Fruit fly (Drosophila melanogaster) whole organism, wandering third instar larva: ENCODE measurements around the gene CG7300.
A peak's percentile ranks its signal among the peaks of the same experiment; 100 is the strongest.

Experiments used
- Abd-B ChIP-seq: fragments of >200 bp; optimal IDR thresholded peaks from 2 replicates; lab custom pipeline; 2017; ENCODE audit warnings: missing biosample characterization, missing genetic modification characterization
- CG32264 ChIP-seq: fragments of 200-800 bp; sonication (Bioruptor generic); optimal IDR thresholded peaks from 2 replicates; lab custom pipeline; 2016; ENCODE audit warnings: missing biosample characterization, missing genetic modification characterization
- CG9705 ChIP-seq: fragments of 200-800 bp; sonication (Bioruptor generic); optimal IDR thresholded peaks from 2 replicates; lab custom pipeline; 2018; ENCODE audit warnings: missing biosample characterization, mild to moderate bottlenecking, missing genetic modification characterization
- Dfd ChIP-seq: fragments of >200 bp; optimal IDR thresholded peaks from 2 replicates; lab custom pipeline; 2017; ENCODE audit warnings: missing biosample characterization, missing genetic modification characterization
- Dif ChIP-seq: fragments of 200-275, 200-300 bp; sonication (Bioruptor generic); optimal IDR thresholded peaks from 2 replicates; lab custom pipeline; 2018; ENCODE audit warnings: missing biosample characterization, missing genetic modification characterization; ENCODE audit not compliant: partially characterized antibody
- GATAd ChIP-seq: sonication (Bioruptor generic); optimal IDR thresholded peaks from 2 replicates; lab custom pipeline; 2016; ENCODE audit warnings: missing biosample characterization, missing genetic modification characterization
- HLH106 ChIP-seq: fragments of 200-800 bp; optimal IDR thresholded peaks from 3 replicates; lab custom pipeline; 2019; ENCODE audit warnings: missing biosample characterization, mild to moderate bottlenecking, missing genetic modification characterization, moderate library complexity
- Hnf4 ChIP-seq: fragments of 200-800 bp; sonication (Bioruptor generic); optimal IDR thresholded peaks from 2 replicates; lab custom pipeline; 2016; ENCODE audit warnings: missing biosample characterization, mild to moderate bottlenecking, missing genetic modification characterization
- Hr78 ChIP-seq: fragments of >200 bp; optimal IDR thresholded peaks from 2 replicates; lab custom pipeline; 2017; ENCODE audit warnings: missing biosample characterization, missing genetic modification characterization
- Jra ChIP-seq: sonication (Bioruptor generic); optimal IDR thresholded peaks from 2 replicates; lab custom pipeline; 2016; ENCODE audit warnings: missing biosample characterization, missing genetic modification characterization
- Myc ChIP-seq: fragments of >200 bp; optimal IDR thresholded peaks from 2 replicates; lab custom pipeline; 2017
- N ChIP-seq: fragments of >200 bp; optimal IDR thresholded peaks from 2 replicates; lab custom pipeline; 2018; ENCODE audit warnings: missing biosample characterization, missing external identifiers, missing genetic modification characterization
- OdsH ChIP-seq: fragments of 200-800 bp; sonication (Bioruptor generic); optimal IDR thresholded peaks from 2 replicates; lab custom pipeline; 2016; ENCODE audit warnings: missing biosample characterization, mild to moderate bottlenecking, missing genetic modification characterization
- Rel ChIP-seq, 2 experiments: fragments of 200-800 bp; sonication (Bioruptor generic) in 1 of 2; optimal IDR thresholded peaks; 2 replicates in 1 of 2; 3 replicates in 1 of 2; lab custom pipeline; 2016 to 2019; ENCODE audit warnings: mild to moderate bottlenecking in 2 of 2, missing biosample characterization in 2 of 2, missing genetic modification characterization in 2 of 2, moderate library complexity in 1 of 2
- Sp1 ChIP-seq: fragments of 200-800 bp; sonication (Bioruptor generic); optimal IDR thresholded peaks from 3 replicates; lab custom pipeline; 2019; ENCODE audit warnings: missing biosample characterization, mild to moderate bottlenecking, missing genetic modification characterization, moderate library complexity
- Vsx2 ChIP-seq: fragments of 200-300, 225-300 bp; sonication (Bioruptor generic); optimal IDR thresholded peaks from 2 replicates; lab custom pipeline; 2018; ENCODE audit warnings: missing biosample characterization, missing genetic modification characterization; ENCODE audit not compliant: partially characterized antibody
- br ChIP-seq: fragments of 200-800 bp; sonication (Bioruptor generic); optimal IDR thresholded peaks from 2 replicates; lab custom pipeline; 2016; ENCODE audit warnings: missing biosample characterization, missing genetic modification characterization
- brk ChIP-seq: fragments of 200-800 bp; sonication (Bioruptor generic); optimal IDR thresholded peaks from 2 replicates; lab custom pipeline; 2016; ENCODE audit warnings: missing biosample characterization, mild to moderate bottlenecking, missing genetic modification characterization
- dl ChIP-seq, 2 experiments: fragments of 175-275, 200-275 bp in 1 of 2; fragments of 200-275 bp in 1 of 2; sonication (Bioruptor generic); optimal IDR thresholded peaks; lab custom pipeline; 2018; ENCODE audit warnings: mild to moderate bottlenecking in 2 of 2, missing biosample characterization in 2 of 2, missing genetic modification characterization in 2 of 2, moderate library complexity in 2 of 2; ENCODE audit not compliant: partially characterized antibody in 2 of 2, insufficient read depth in 1 of 2
- dmrt93B ChIP-seq: fragments of 200-800 bp; sonication (Bioruptor generic); optimal IDR thresholded peaks from 2 replicates; lab custom pipeline; 2018; ENCODE audit warnings: missing biosample characterization, mild to moderate bottlenecking, missing genetic modification characterization
- dsf ChIP-seq: sonication (Bioruptor generic); optimal IDR thresholded peaks from 2 replicates; lab custom pipeline; 2016; ENCODE audit warnings: missing biosample characterization, missing genetic modification characterization, borderline replicate concordance
- ey ChIP-seq: fragments of 200-800 bp; sonication (Bioruptor generic); optimal IDR thresholded peaks from 2 replicates; lab custom pipeline; 2016; ENCODE audit warnings: missing biosample characterization, missing genetic modification characterization
- foxo ChIP-seq, 2 experiments: fragments of 200-800 bp; sonication (Bioruptor generic); optimal IDR thresholded peaks; 2 replicates in 1 of 2; 3 replicates in 1 of 2; lab custom pipeline; 2016 to 2017; ENCODE audit warnings: missing biosample characterization in 2 of 2, missing genetic modification characterization in 2 of 2
- fru ChIP-seq: fragments of 200-800 bp; sonication (Bioruptor generic); optimal IDR thresholded peaks from 3 replicates; lab custom pipeline; 2016; ENCODE audit warnings: missing biosample characterization, mild to moderate bottlenecking, missing genetic modification characterization
- h ChIP-seq: fragments of 200-800 bp; sonication (Bioruptor generic); optimal IDR thresholded peaks from 3 replicates; lab custom pipeline; 2016; ENCODE audit warnings: missing biosample characterization, mild to moderate bottlenecking, missing genetic modification characterization
- lola ChIP-seq: fragments of >200 bp; optimal IDR thresholded peaks from 2 replicates; lab custom pipeline; 2017; ENCODE audit warnings: missing biosample characterization, missing genetic modification characterization
- pan ChIP-seq: fragments of >200 bp; optimal IDR thresholded peaks from 2 replicates; lab custom pipeline; 2017
- psq ChIP-seq: fragments of 200-800 bp; sonication (Bioruptor generic); optimal IDR thresholded peaks from 3 replicates; lab custom pipeline; 2017; ENCODE audit warnings: missing biosample characterization, mild to moderate bottlenecking, missing genetic modification characterization, moderate library complexity
- rgr ChIP-seq: fragments of 200-800 bp; sonication (Bioruptor generic); optimal IDR thresholded peaks from 3 replicates; lab custom pipeline; 2016; ENCODE audit warnings: missing biosample characterization, mild to moderate bottlenecking, missing genetic modification characterization
- sage ChIP-seq: fragments of 200-800 bp; sonication (Bioruptor generic); optimal IDR thresholded peaks from 2 replicates; lab custom pipeline; 2016; ENCODE audit warnings: missing biosample characterization, mild to moderate bottlenecking, missing genetic modification characterization
- sv ChIP-seq: fragments of 200-800 bp; sonication (Bioruptor generic); optimal IDR thresholded peaks from 3 replicates; lab custom pipeline; 2016; ENCODE audit warnings: missing biosample characterization, missing genetic modification characterization
- tai ChIP-seq: sonication (Bioruptor generic); optimal IDR thresholded peaks from 2 replicates; lab custom pipeline; 2016; ENCODE audit warnings: missing biosample characterization, missing genetic modification characterization
- usp ChIP-seq: fragments of >200 bp; optimal IDR thresholded peaks from 2 replicates; lab custom pipeline; 2017; ENCODE audit warnings: missing biosample characterization, missing genetic modification characterization
- woc ChIP-seq: sonication (Bioruptor generic); optimal IDR thresholded peaks from 2 replicates; lab custom pipeline; 2016; ENCODE audit warnings: missing biosample characterization, mild to moderate bottlenecking, missing genetic modification characterization

CG7300 gene

dm6 chr2L:10681602-10682001, 16.2 kb downstream of the CG7300 start, which contains the start of gene CG17107:
Gene CG17107, plus strand, starts transcription at chr2L:10681902.
- TF ChIP-seq h (GFP tag; lab: Kevin White, UChicago) (no peak), sv (GFP tag; lab: Kevin White, UChicago) (no peak), CG32264 (GFP tag; lab: Kevin White, UChicago) (no peak), br (GFP tag; lab: Kevin White, UChicago) (no peak), usp (no peak), Sp1 (GFP tag; lab: Kevin White, UChicago) (no peak), Dif (GFP tag; lab: Kevin White, UChicago) (no peak), dl (GFP tag; optimal IDR thresholded peaks at IDR 0.05; lab: Kevin White, UChicago; ENCODE audit: insufficient read depth in 1 of 2, partially characterized antibody in 2 of 2) (no peak), Vsx2 (GFP tag; lab: Kevin White, UChicago) (no peak), Hr78 (no peak), foxo (GFP tag; optimal IDR thresholded peaks at IDR 0.05; lab: Kevin White, UChicago) (no peak), Jra (GFP tag; lab: Kevin White, UChicago) (no peak), lola (GFP tag; lab: Kevin White, UChicago) (no peak), woc (GFP tag; lab: Kevin White, UChicago) (no peak), psq (GFP tag; lab: Kevin White, UChicago) (no peak)

dm6 chr2L:10680584-10681080, 17.2 kb downstream of the CG7300 start, which contains the start of gene CG17105:
Gene CG17105, plus strand, starts transcription at chr2L:10681030.
- TF ChIP-seq sage (GFP tag; lab: Kevin White, UChicago) (no peak), Myc (lab: Kevin White, UChicago) (no peak), foxo (GFP tag; optimal IDR thresholded peaks at IDR 0.05; lab: Kevin White, UChicago) (no peak), CG32264 (GFP tag; lab: Kevin White, UChicago) (no peak), Jra (GFP tag; lab: Kevin White, UChicago) (no peak), brk (GFP tag; lab: Kevin White, UChicago) (no peak), dl (GFP tag; optimal IDR thresholded peaks at IDR 0.05; lab: Kevin White, UChicago; ENCODE audit: insufficient read depth in 1 of 2, partially characterized antibody in 2 of 2) (no peak), dsf (no peak), pan (lab: Kevin White, UChicago) (no peak), N (no peak), psq (GFP tag; lab: Kevin White, UChicago) (no peak), Dfd (GFP tag; lab: Kevin White, UChicago) (no peak), HLH106 (tag; lab: Kevin White, UChicago) (no peak), dmrt93B (GFP tag; lab: Kevin White, UChicago) (no peak), Hnf4 (GFP tag; lab: Kevin White, UChicago) (no peak), GATAd (GFP tag; lab: Kevin White, UChicago) (no peak), tai (GFP tag; lab: Kevin White, UChicago) (no peak), Vsx2 (GFP tag; lab: Kevin White, UChicago) (no peak)

DNA sequence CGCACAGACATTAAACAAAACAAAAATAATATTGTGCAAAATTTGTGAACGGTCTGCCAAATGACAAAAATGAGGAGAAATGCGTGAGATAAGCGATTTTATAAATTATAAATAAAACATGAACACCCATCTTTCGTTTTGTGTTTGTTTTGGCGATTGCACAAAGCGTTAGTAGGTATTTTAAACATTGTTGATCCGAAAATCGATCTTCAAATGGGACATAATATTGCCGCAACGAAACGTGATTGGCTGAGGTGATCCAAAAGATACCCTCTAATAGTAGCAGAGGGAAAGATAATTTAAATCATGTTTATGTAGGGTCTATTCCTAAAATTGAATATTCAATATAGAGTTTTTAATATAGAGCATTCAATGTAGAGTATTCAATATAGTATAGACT, 18.3 kb downstream of the CG7300 start:
- TF ChIP-seq h (GFP tag; lab: Kevin White, UChicago) (peak; percentile 2), ey (GFP tag; lab: Kevin White, UChicago) (peak; percentile 18), sage (GFP tag; lab: Kevin White, UChicago) (no peak)

DNA sequence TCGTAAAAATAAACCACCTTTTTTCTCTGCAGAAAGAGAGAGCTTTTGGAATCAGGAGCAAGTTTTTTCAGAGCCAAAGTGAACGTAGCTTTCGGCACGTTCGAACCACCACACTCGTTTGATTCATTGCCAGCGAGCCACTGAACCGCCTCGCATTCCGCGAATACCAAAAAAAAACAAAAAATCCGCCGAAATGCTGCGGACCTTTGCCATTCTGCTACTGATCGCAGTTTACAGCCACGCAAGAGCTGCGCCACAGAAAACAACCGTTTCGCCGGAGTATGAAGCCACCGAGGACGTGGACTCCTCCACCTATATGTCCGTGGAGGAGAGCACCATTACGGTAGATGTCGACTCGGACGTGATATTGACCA, 20.1 kb downstream of the CG7300 start:
- TF ChIP-seq pan (lab: Kevin White, UChicago) (no peak), fru (peak; percentile 13), Myc (lab: Kevin White, UChicago) (no peak), dmrt93B (GFP tag; lab: Kevin White, UChicago) (no peak)
- TF ChIP-seq, all 38 proteins: peak for 1

- peak; percentile 32 for TF ChIP-seq tai (GFP tag; lab: Kevin White, UChicago)
- no peak for TF ChIP-seq dl (GFP tag; optimal IDR thresholded peaks at IDR 0.05; lab: Kevin White, UChicago; ENCODE audit: insufficient read depth in 1 of 2, partially characterized antibody in 2 of 2)
- TF ChIP-seq Sp1 (GFP tag; lab: Kevin White, UChicago), result peak; percentile 46
- TF ChIP-seq h (GFP tag; lab: Kevin White, UChicago), result peak; percentile 63
- TF ChIP-seq CG9705, result no peak
- no peak for TF ChIP-seq Dfd (GFP tag; lab: Kevin White, UChicago)
- peak; percentile 48 for TF ChIP-seq OdsH (GFP tag; lab: Kevin White, UChicago)
- peak; percentile 29 for TF ChIP-seq Hnf4 (GFP tag; lab: Kevin White, UChicago)
- TF ChIP-seq Abd-B (GFP tag; lab: Kevin White, UChicago), result no peak
- TF ChIP-seq Hr78, result no peak
- peak; percentile 55 for TF ChIP-seq woc (GFP tag; lab: Kevin White, UChicago)
- TF ChIP-seq dsf, result no peak
- peak; percentile 44 for TF ChIP-seq ey (GFP tag; lab: Kevin White, UChicago)
- peak; percentile 58 for TF ChIP-seq rgr (GFP tag; lab: Kevin White, UChicago)
- no peak for TF ChIP-seq brk (GFP tag; lab: Kevin White, UChicago)
- TF ChIP-seq fru, result peak; percentile 75
- peak; percentile 33 for TF ChIP-seq br (GFP tag; lab: Kevin White, UChicago)
- TF ChIP-seq HLH106 (tag; lab: Kevin White, UChicago), result peak; percentile 54
- TF ChIP-seq foxo (GFP tag; optimal IDR thresholded peaks at IDR 0.05; lab: Kevin White, UChicago), result peak in 1 of 2 experiments; percentile 60
- no peak for TF ChIP-seq Rel (GFP tag; optimal IDR thresholded peaks at IDR 0.05; lab: Kevin White, UChicago)
- TF ChIP-seq Rel (tag; optimal IDR thresholded peaks at IDR 0.05; lab: Kevin White, UChicago), result no peak
- TF ChIP-seq, all 38 proteins: peak for 12
These were observed 20.7 kb downstream of the CG7300 start, which contains the start of gene CG17104 for dm6 chr2L:10676933-10677714. Gene CG17104, plus strand, starts transcription at chr2L:10677198.
